Worm (Caenorhabditis elegans) whole organism, L1 larva: Measurements from ENCODE around the gene ogt-1.

Experiments used
- C34B4.2 ChIP-seq: sonication (generic microtip); optimal IDR thresholded peaks from 2 replicates; lab custom pipeline; 2017; ENCODE audit warnings: mild to moderate bottlenecking, missing genetic modification characterization, missing compliant biosample characterization
- ceh-82 ChIP-seq, 3 experiments: fragments of 150-350 bp in 1 of 3; sonication (generic microtip) in 2 of 3; optimal IDR thresholded peaks; 2 replicates each; lab custom pipeline; 2014 to 2017; ENCODE audit warnings: missing biosample characterization in 3 of 3, missing genetic modification characterization in 3 of 3
- ceh-88 ChIP-seq: fragments of 200-800 bp; sonication (Bioruptor generic); IDR thresholded peaks from 2 replicates; pipeline ENCODE4 v1.3.6; 2022; ENCODE audit warnings: missing genetic modification characterization, missing compliant biosample characterization
- ceh-90 ChIP-seq: sonication (generic microtip); optimal IDR thresholded peaks from 2 replicates; lab custom pipeline; 2016; ENCODE audit warnings: missing genetic modification characterization, missing compliant biosample characterization
- ces-1 ChIP-seq: fragments of 150-350 bp; optimal IDR thresholded peaks from 2 replicates; lab custom pipeline; 2014; ENCODE audit warnings: missing biosample characterization, missing genetic modification reagents, missing genetic modification characterization
- dpl-1 ChIP-seq, 3 experiments: fragments of 150-350 bp in 2 of 3; sonication (generic microtip) in 1 of 3; optimal IDR thresholded peaks; 2 replicates each; lab custom pipeline; 2014 to 2017; ENCODE audit warnings: missing biosample characterization in 3 of 3, missing genetic modification characterization in 3 of 3, missing genetic modification reagents in 3 of 3
- efl-3 ChIP-seq: fragments of 200-800 bp; sonication (Bioruptor generic); optimal IDR thresholded peaks from 2 replicates; lab custom pipeline; 2018; ENCODE audit warnings: mild to moderate bottlenecking, missing genetic modification characterization, missing compliant biosample characterization
- egl-13 ChIP-seq: sonication (generic microtip); optimal IDR thresholded peaks from 2 replicates; lab custom pipeline; 2016; ENCODE audit warnings: missing genotype, missing genetic modification reagents, missing genetic modification characterization, missing compliant biosample characterization
- elt-2 ChIP-seq: sonication (generic microtip); optimal IDR thresholded peaks from 2 replicates; lab custom pipeline; 2016; ENCODE audit warnings: missing genetic modification characterization, mild to moderate bottlenecking, inconsistent platforms, missing compliant biosample characterization, missing genetic modification reagents
- fkh-10 ChIP-seq: sonication (generic microtip); optimal IDR thresholded peaks from 2 replicates; lab custom pipeline; 2017; ENCODE audit warnings: missing biosample characterization, missing genetic modification reagents, missing genetic modification characterization
- fkh-4 ChIP-seq: sonication (generic microtip); optimal IDR thresholded peaks from 2 replicates; lab custom pipeline; 2016; ENCODE audit warnings: missing compliant biosample characterization, missing genetic modification characterization, borderline replicate concordance
- grh-1 ChIP-seq: fragments of 200-800 bp; sonication (Bioruptor generic); IDR thresholded peaks from 2 replicates; pipeline ENCODE4 v1.3.6; 2022; ENCODE audit warnings: missing genetic modification reagents, missing genetic modification characterization, missing compliant biosample characterization
- hlh-17 ChIP-seq: fragments of 200-800 bp; sonication (Bioruptor generic); optimal IDR thresholded peaks from 2 replicates; lab custom pipeline; 2018; ENCODE audit warnings: missing genetic modification characterization, mild to moderate bottlenecking, missing compliant biosample characterization, moderate library complexity, borderline replicate concordance
- hlh-4 ChIP-seq: sonication (generic microtip); optimal IDR thresholded peaks from 2 replicates; lab custom pipeline; 2016; ENCODE audit warnings: mild to moderate bottlenecking, missing genetic modification characterization, missing compliant biosample characterization
- lin-14 ChIP-seq: fragments of 200-800 bp; sonication (Bioruptor generic); optimal IDR thresholded peaks from 2 replicates; lab custom pipeline; 2018; ENCODE audit warnings: mild to moderate bottlenecking, missing genetic modification characterization, moderate library complexity, missing compliant biosample characterization
- lin-15B ChIP-seq: fragments of 150-350 bp; sonication (generic microtip); optimal IDR thresholded peaks from 3 replicates; lab custom pipeline; 2014; ENCODE audit warnings: missing biosample characterization, missing genetic modification characterization
- lin-39 ChIP-seq: fragments of 150-350 bp; optimal IDR thresholded peaks from 2 replicates; lab custom pipeline; 2014; ENCODE audit warnings: missing biosample characterization, missing genetic modification reagents, missing genetic modification characterization
- lir-3 ChIP-seq: sonication (generic microtip); optimal IDR thresholded peaks from 2 replicates; lab custom pipeline; 2016; ENCODE audit warnings: mild to moderate bottlenecking, missing genetic modification characterization, moderate library complexity, missing compliant biosample characterization; ENCODE audit not compliant: poor library complexity
- mef-2 ChIP-seq: fragments of 150-350 bp; optimal IDR thresholded peaks from 2 replicates; lab custom pipeline; 2014; ENCODE audit warnings: missing biosample characterization, missing genetic modification characterization
- mep-1 ChIP-seq: fragments of 150-350 bp; optimal IDR thresholded peaks from 2 replicates; lab custom pipeline; 2014; ENCODE audit warnings: missing biosample characterization, missing genetic modification characterization
- nhr-237 ChIP-seq: fragments of 150-350 bp; optimal IDR thresholded peaks from 2 replicates; lab custom pipeline; 2014; ENCODE audit warnings: missing biosample characterization, missing genetic modification characterization
- nhr-76 ChIP-seq: sonication (generic microtip); optimal IDR thresholded peaks from 2 replicates; lab custom pipeline; 2017; ENCODE audit warnings: missing biosample characterization, missing genetic modification characterization
- nhr-85 ChIP-seq: sonication (generic microtip); peaks from one replicate; lab custom pipeline; 2016; ENCODE audit warnings: missing genetic modification characterization, inconsistent platforms, missing compliant biosample characterization
- nhr-90 ChIP-seq: sonication (generic microtip); optimal IDR thresholded peaks from 2 replicates; lab custom pipeline; 2016; ENCODE audit warnings: mild to moderate bottlenecking, missing genetic modification characterization, missing compliant biosample characterization; ENCODE audit not compliant: poor library complexity
- skn-1 ChIP-seq: fragments of 150-350 bp; optimal IDR thresholded peaks from 2 replicates; lab custom pipeline; 2014; ENCODE audit warnings: missing biosample characterization, missing genetic modification characterization
- snpc-4 ChIP-seq: fragments of 150-350 bp; optimal IDR thresholded peaks from 2 replicates; lab custom pipeline; 2014; ENCODE audit warnings: missing biosample characterization, missing genetic modification characterization
- snu-23 ChIP-seq: sonication (generic microtip); optimal IDR thresholded peaks from 2 replicates; lab custom pipeline; 2016; ENCODE audit warnings: missing genetic modification characterization, missing compliant biosample characterization
- tbx-2 ChIP-seq: sonication (generic microtip); optimal IDR thresholded peaks from 2 replicates; lab custom pipeline; 2016; ENCODE audit warnings: missing genetic modification characterization, missing compliant biosample characterization
- tlp-1 ChIP-seq: fragments of 150-350 bp; optimal IDR thresholded peaks from 2 replicates; lab custom pipeline; 2014; ENCODE audit warnings: missing biosample characterization, missing genetic modification characterization
- unc-130 ChIP-seq: fragments of 150-350 bp; optimal IDR thresholded peaks from 2 replicates; lab custom pipeline; 2017; ENCODE audit warnings: missing biosample characterization, missing genetic modification characterization, inconsistent platforms
- unc-30 ChIP-seq: sonication (generic microtip); optimal IDR thresholded peaks from 2 replicates; lab custom pipeline; 2017; ENCODE audit warnings: missing biosample characterization, missing genetic modification characterization
- unc-98 ChIP-seq: fragments of 200-800 bp; sonication (Bioruptor generic); IDR thresholded peaks from 2 replicates; pipeline ENCODE4 v1.3.6; 2022; ENCODE audit warnings: missing genetic modification characterization, missing compliant biosample characterization
- zag-1 ChIP-seq: fragments of 150-350 bp; optimal IDR thresholded peaks from 2 replicates; lab custom pipeline; 2014; ENCODE audit warnings: missing biosample characterization, missing genetic modification characterization
- zip-4 ChIP-seq: fragments of 200-800 bp; sonication (Bioruptor generic); optimal IDR thresholded peaks from 2 replicates; lab custom pipeline; 2018; ENCODE audit warnings: mild to moderate bottlenecking, missing genetic modification characterization, moderate library complexity, missing compliant biosample characterization
- ztf-11 ChIP-seq, 2 experiments: sonication (generic microtip); optimal IDR thresholded peaks; 2 replicates each; lab custom pipeline; 2016 to 2017; ENCODE audit warnings: missing genetic modification characterization in 2 of 2, missing biosample characterization in 1 of 2, missing compliant biosample characterization in 1 of 2
- ztf-4 ChIP-seq: fragments of 150-350 bp; optimal IDR thresholded peaks from 2 replicates; lab custom pipeline; 2014; ENCODE audit warnings: missing biosample characterization, missing genetic modification characterization

The ogt-1 gene

ce11 chrIII:7112285-7112684 is 41.3 kb downstream of the ogt-1 start:
- TF ChIP-seq hlh-4 (tag; lab: Kevin White, UChicago) (no peak), lin-39 (tag; lab: Kevin White, UChicago) (no peak), hlh-17 (no peak), egl-13 (no peak), nhr-237 (tag; lab: Kevin White, UChicago) (no peak), nhr-85 (tag; lab: Kevin White, UChicago) (no peak)

- TF ChIP-seq elt-2 (tag; lab: Kevin White, UChicago) (no peak), skn-1 (tag; lab: Kevin White, UChicago) (no peak), snpc-4 (tag; lab: Kevin White, UChicago) (no peak), dpl-1 (GFP tag; optimal IDR thresholded peaks at IDR 0.05; lab: Kevin White, UChicago) (no peak)
Observed at ce11 chrIII:7111793-7112192, 41.8 kb downstream of the ogt-1 start, which contains the start of gene B0280.7. TSS of gene B0280.7 (minus strand) at chrIII:7111893.

ce11 chrIII:7107965-7108364 is 45.6 kb downstream of the ogt-1 start, which contains the start of gene odd-1:
TSS of gene odd-1 (plus strand) at chrIII:7108313.
- TF ChIP-seq elt-2 (tag; lab: Kevin White, UChicago) = peak; percentile 7
- no peak for TF ChIP-seq efl-3

- TF ChIP-seq snpc-4 (tag; lab: Kevin White, UChicago) (no peak), zag-1 (tag; lab: Kevin White, UChicago) (no peak), elt-2 (tag; lab: Kevin White, UChicago) (peak; percentile 48), C34B4.2 (no peak), ztf-4 (tag; lab: Kevin White, UChicago) (no peak), fkh-10 (no peak), nhr-76 (tag; lab: Kevin White, UChicago) (no peak)
- TF ChIP-seq, all 84 proteins: peak for 1
Observed at ce11 chrIII:7106854-7107253, 46.7 kb downstream of the ogt-1 start.

- TF ChIP-seq tlp-1 (tag; lab: Kevin White, UChicago) (no peak), ceh-90 (tag; lab: Kevin White, UChicago) (no peak), grh-1 (GFP tag; lab: Robert Waterston, UW) (no peak), zip-4 (GFP tag; lab: Kevin White, UChicago) (no peak), mep-1 (no peak), snu-23 (no peak), ces-1 (GFP tag; lab: Kevin White, UChicago) (no peak), ztf-11 (tag; optimal IDR thresholded peaks at IDR 0.05; lab: Kevin White, UChicago) (no peak), dpl-1 (GFP tag; optimal IDR thresholded peaks at IDR 0.05; lab: Kevin White, UChicago) (no peak), mef-2 (tag; lab: Kevin White, UChicago) (no peak), fkh-10 (no peak), nhr-237 (tag; lab: Kevin White, UChicago) (no peak), nhr-90 (tag; lab: Kevin White, UChicago) (no peak), ceh-82 (tag; optimal IDR thresholded peaks at IDR 0.05; lab: Kevin White, UChicago) (no peak)
Observed at ce11 chrIII:7103940-7104440, 49.6 kb downstream of the ogt-1 start, which contains the start of gene cpg-2. TSS of gene cpg-2 (minus strand) at chrIII:7103990.

- no peak for TF ChIP-seq zip-4 (GFP tag; lab: Kevin White, UChicago)
- TF ChIP-seq lin-15B (tag; lab: Kevin White, UChicago) = no peak
- TF ChIP-seq grh-1 (GFP tag; lab: Robert Waterston, UW) = no peak
- TF ChIP-seq nhr-237 (tag; lab: Kevin White, UChicago) = no peak
- no peak for TF ChIP-seq tbx-2
- no peak for TF ChIP-seq ceh-88
- no peak for TF ChIP-seq skn-1 (tag; lab: Kevin White, UChicago)
- no peak for TF ChIP-seq unc-98 (GFP tag; lab: Robert Waterston, UW)
- TF ChIP-seq lir-3 (tag; lab: Kevin White, UChicago) = no peak
- no peak for TF ChIP-seq mef-2 (tag; lab: Kevin White, UChicago)
- no peak for TF ChIP-seq unc-130 (tag; lab: Kevin White, UChicago)
- TF ChIP-seq fkh-4 = no peak
- no peak for TF ChIP-seq unc-30 (tag; lab: Kevin White, UChicago)
- TF ChIP-seq lin-14 (GFP tag; lab: Kevin White, UChicago) = no peak
Observed at ce11 chrIII:7101814-7102477, 51.7 kb downstream of the ogt-1 start.
